Worm (Caenorhabditis elegans) whole organism, midembryonic: ENCODE measurements around the gene Y54F10BM.21.

ENCODE experiments used
- flt-1 ChIP-seq: fragments of 200-800 bp; sonication (Bioruptor generic); IDR thresholded peaks from 2 replicates; pipeline ENCODE4 v1.3.6; 2022; ENCODE audit warnings: missing genetic modification characterization, missing compliant biosample characterization
- klf-2 ChIP-seq: fragments of 200-800 bp; sonication (Bioruptor generic); conservative IDR thresholded peaks from 2 replicates; pipeline ENCODE4 v1.3.6; 2022; ENCODE audit warnings: missing genetic modification reagents, missing genetic modification characterization, missing compliant biosample characterization
- ref-1 ChIP-seq: fragments of 200-800 bp; sonication (Bioruptor generic); conservative IDR thresholded peaks from 2 replicates; pipeline ENCODE4 v1.3.6; 2022; ENCODE audit warnings: missing genetic modification reagents, missing genetic modification characterization, missing compliant biosample characterization
- tab-1 ChIP-seq: fragments of 200-800 bp; sonication (Bioruptor generic); IDR thresholded peaks from 2 replicates; pipeline ENCODE4 v1.3.6; 2022; ENCODE audit warnings: missing genetic modification characterization, missing compliant biosample characterization

ce11 chrIII:2251348-2251747, 25.6 kb upstream of the Y54F10BM.21 start, which contains the start of gene fbxa-7:
- TF ChIP-seq ref-1 (GFP tag; lab: Robert Waterston, UW): no peak
- TF ChIP-seq klf-2: no peak
- no peak for TF ChIP-seq flt-1 (GFP tag; lab: Robert Waterston, UW)
- TF ChIP-seq tab-1 (GFP tag; lab: Robert Waterston, UW): no peak
